Worm (Caenorhabditis elegans) whole organism, L2 larva: Measurements from ENCODE around the gene F55B11.5.
"Not testable (repeated sequence)": the region's sequence is repeated elsewhere in the genome, so short reads cannot be mapped to it uniquely, and the experiment has no call there.

Experiments
- C34F6.9 ChIP-seq: fragments of 150-350 bp; optimal IDR thresholded peaks from 2 replicates; lab custom pipeline; 2014; ENCODE audit warnings: missing biosample characterization, missing genetic modification characterization
- F13H6.1 ChIP-seq: sonication (generic microtip); optimal IDR thresholded peaks from 2 replicates; lab custom pipeline; 2016; ENCODE audit warnings: missing genetic modification characterization, missing compliant biosample characterization
- R02D3.7 ChIP-seq: fragments of 150-350 bp; optimal IDR thresholded peaks from 2 replicates; lab custom pipeline; 2014; ENCODE audit warnings: missing biosample characterization, missing genetic modification characterization
- Y55F3AM.14 ChIP-seq: fragments of 200-800 bp; sonication (Bioruptor generic); optimal IDR thresholded peaks from 2 replicates; lab custom pipeline; 2018; ENCODE audit warnings: mild to moderate bottlenecking, missing genetic modification characterization, missing compliant biosample characterization
- alr-1 ChIP-seq: fragments of 150-350 bp; optimal IDR thresholded peaks from 2 replicates; lab custom pipeline; 2014; ENCODE audit warnings: missing biosample characterization, missing genetic modification characterization
- aly-2 ChIP-seq: fragments of 150-350 bp; optimal IDR thresholded peaks from 2 replicates; lab custom pipeline; 2014; ENCODE audit warnings: missing biosample characterization, missing genetic modification characterization
- ama-1 ChIP-seq: fragments of 150-350 bp; optimal IDR thresholded peaks from 2 replicates; lab custom pipeline; 2018; ENCODE audit warnings: inconsistent platforms
- ceh-16 ChIP-seq: fragments of 150-350 bp; optimal IDR thresholded peaks from 2 replicates; lab custom pipeline; 2014; ENCODE audit warnings: missing biosample characterization, missing genetic modification characterization
- ceh-82 ChIP-seq: fragments of 150-350 bp; optimal IDR thresholded peaks from 2 replicates; lab custom pipeline; 2014; ENCODE audit warnings: missing biosample characterization, missing genetic modification characterization
- crh-2 ChIP-seq: sonication (generic microtip); optimal IDR thresholded peaks from 2 replicates; lab custom pipeline; 2017; ENCODE audit warnings: missing biosample characterization, missing genetic modification characterization
- egl-27 ChIP-seq: sonication (generic microtip); optimal IDR thresholded peaks from 3 replicates; lab custom pipeline; 2017; ENCODE audit warnings: missing biosample characterization, missing genetic modification reagents, missing genetic modification characterization
- elt-1 ChIP-seq: fragments of 150-350 bp; optimal IDR thresholded peaks from 2 replicates; lab custom pipeline; 2014; ENCODE audit warnings: missing biosample characterization, missing genetic modification characterization
- elt-3 ChIP-seq: sonication (generic microtip); optimal IDR thresholded peaks from 2 replicates; lab custom pipeline; 2017; ENCODE audit warnings: missing biosample characterization, missing genetic modification characterization
- fos-1 ChIP-seq: fragments of 150-350 bp; optimal IDR thresholded peaks from 2 replicates; lab custom pipeline; 2014; ENCODE audit warnings: missing biosample characterization, missing genetic modification characterization
- gmeb-1 ChIP-seq: fragments of 150-350 bp; optimal IDR thresholded peaks from 2 replicates; lab custom pipeline; 2014; ENCODE audit warnings: missing biosample characterization, missing genetic modification characterization
- lin-13 ChIP-seq: fragments of 150-350 bp; optimal IDR thresholded peaks from 2 replicates; lab custom pipeline; 2014; ENCODE audit warnings: missing biosample characterization, missing genetic modification reagents, missing genetic modification characterization
- lsy-2 ChIP-seq, 2 experiments: fragments of 150-350 bp in 1 of 2; sonication (generic microtip) in 1 of 2; optimal IDR thresholded peaks; 2 replicates each; lab custom pipeline; 2014 to 2017; ENCODE audit warnings: missing biosample characterization in 2 of 2, missing genetic modification characterization in 2 of 2
- mab-5 ChIP-seq: fragments of 150-350 bp; optimal IDR thresholded peaks from 2 replicates; lab custom pipeline; 2014; ENCODE audit warnings: missing biosample characterization, missing genetic modification characterization
- nhr-10 ChIP-seq: sonication (generic microtip); optimal IDR thresholded peaks from 2 replicates; lab custom pipeline; 2017; ENCODE audit warnings: missing biosample characterization, missing genetic modification characterization
- nhr-11 ChIP-seq: fragments of 150-350 bp; optimal IDR thresholded peaks from 2 replicates; lab custom pipeline; 2014; ENCODE audit warnings: missing biosample characterization, missing genetic modification characterization
- nhr-12 ChIP-seq: fragments of 150-350 bp; optimal IDR thresholded peaks from 2 replicates; lab custom pipeline; 2014; ENCODE audit warnings: missing biosample characterization, missing genetic modification characterization
- nhr-129 ChIP-seq: fragments of 150-350 bp; optimal IDR thresholded peaks from 2 replicates; lab custom pipeline; 2014; ENCODE audit warnings: missing biosample characterization, missing genetic modification characterization
- nhr-237 ChIP-seq: fragments of 150-350 bp; optimal IDR thresholded peaks from 2 replicates; lab custom pipeline; 2014; ENCODE audit warnings: missing biosample characterization, missing genetic modification characterization
- nhr-25 ChIP-seq: fragments of 150-350 bp; sonication (generic microtip); optimal IDR thresholded peaks from 3 replicates; lab custom pipeline; 2014; ENCODE audit warnings: missing biosample characterization, missing genetic modification characterization
- nhr-6 ChIP-seq: fragments of 150-350 bp; optimal IDR thresholded peaks from 2 replicates; lab custom pipeline; 2014; ENCODE audit warnings: missing biosample characterization, missing genetic modification characterization
- nhr-77 ChIP-seq: fragments of 150-350 bp; optimal IDR thresholded peaks from 2 replicates; lab custom pipeline; 2014; ENCODE audit warnings: missing biosample characterization, missing genetic modification characterization
- skn-1 ChIP-seq: sonication (generic microtip); optimal IDR thresholded peaks from 2 replicates; lab custom pipeline; 2017; ENCODE audit warnings: missing biosample characterization, missing genetic modification characterization
- sma-3 ChIP-seq: sonication (generic microtip); optimal IDR thresholded peaks from 2 replicates; lab custom pipeline; 2016; ENCODE audit warnings: missing genetic modification reagents, missing genetic modification characterization, missing compliant biosample characterization
- snpc-4 ChIP-seq: fragments of 150-350 bp; optimal IDR thresholded peaks from 2 replicates; lab custom pipeline; 2014; ENCODE audit warnings: missing biosample characterization, missing genetic modification characterization
- unc-55 ChIP-seq: fragments of 150-350 bp; sonication (generic microtip); optimal IDR thresholded peaks from 3 replicates; lab custom pipeline; 2014; ENCODE audit warnings: missing biosample characterization, missing genetic modification reagents, missing genetic modification characterization
- zag-1 ChIP-seq: fragments of 150-350 bp; optimal IDR thresholded peaks from 2 replicates; lab custom pipeline; 2014; ENCODE audit warnings: missing biosample characterization, missing genetic modification characterization
- ztf-1 ChIP-seq: fragments of 200-800 bp; sonication (Bioruptor generic); conservative IDR thresholded peaks from 2 replicates; pipeline ENCODE4 v1.3.6; 2022; ENCODE audit warnings: missing genetic modification characterization, missing compliant biosample characterization
- ztf-11 ChIP-seq: sonication (generic microtip); optimal IDR thresholded peaks from 2 replicates; lab custom pipeline; 2017; ENCODE audit warnings: missing biosample characterization, missing genetic modification characterization

The F55B11.5 gene

ce11 chrIV:14427395-14427794, at the start of gene F55B11.5:
TSS of gene F55B11.5 (plus strand) at chrIV:14427695.
- TF ChIP-seq Y55F3AM.14 (GFP tag; lab: Kevin White, UChicago); nhr-6 (tag; lab: Kevin White, UChicago); mab-5 (tag; lab: Kevin White, UChicago): not testable (repeated sequence)

ce11 chrIV:14377850-14378249, 49.6 kb upstream of the F55B11.5 start:
- TF ChIP-seq elt-3 (tag; lab: Kevin White, UChicago) (no peak), nhr-77 (tag; lab: Kevin White, UChicago) (no peak), zag-1 (tag; lab: Kevin White, UChicago) (no peak), Y55F3AM.14 (GFP tag; lab: Kevin White, UChicago) (no peak), elt-1 (tag; lab: Kevin White, UChicago) (no peak), ztf-11 (tag; lab: Kevin White, UChicago) (no peak), lsy-2 (tag; optimal IDR thresholded peaks at IDR 0.05; lab: Kevin White, UChicago) (no peak), snpc-4 (tag; lab: Kevin White, UChicago) (no peak), ceh-16 (tag; lab: Kevin White, UChicago) (no peak), nhr-12 (tag; lab: Kevin White, UChicago) (no peak), nhr-10 (tag; lab: Kevin White, UChicago) (no peak), F13H6.1 (tag; lab: Kevin White, UChicago) (no peak), nhr-237 (no peak), skn-1 (tag; lab: Kevin White, UChicago) (no peak)

- TF ChIP-seq fos-1 (tag; lab: Kevin White, UChicago), result no peak
- TF ChIP-seq nhr-6 (tag; lab: Kevin White, UChicago), result no peak
- no peak for TF ChIP-seq crh-2 (tag; lab: Kevin White, UChicago)
- no peak for TF ChIP-seq ceh-82
- no peak for TF ChIP-seq nhr-11
- TF ChIP-seq nhr-77 (tag; lab: Kevin White, UChicago), result no peak
- TF ChIP-seq ama-1, result no peak
- no peak for TF ChIP-seq snpc-4 (tag; lab: Kevin White, UChicago)
- no peak for TF ChIP-seq zag-1 (tag; lab: Kevin White, UChicago)
- no peak for TF ChIP-seq unc-55 (GFP tag; lab: Kevin White, UChicago)
- no peak for TF ChIP-seq sma-3 (GFP tag; lab: Kevin White, UChicago)
- TF ChIP-seq ztf-1, result no peak
- no peak for TF ChIP-seq C34F6.9 (tag; lab: Kevin White, UChicago)
- TF ChIP-seq nhr-25, result no peak
- no peak for TF ChIP-seq egl-27 (tag; lab: Kevin White, UChicago)
These were observed 48.3 kb upstream of the F55B11.5 start for ce11 chrIV:14379191-14379590.

- no peak for TF ChIP-seq elt-1 (tag; lab: Kevin White, UChicago)
- no peak for TF ChIP-seq alr-1 (tag; lab: Kevin White, UChicago)
- no peak for TF ChIP-seq Y55F3AM.14 (GFP tag; lab: Kevin White, UChicago)
- TF ChIP-seq, all 48 proteins: peak for 0
These were observed 44.0 kb upstream of the F55B11.5 start, which contains the start of gene paqr-3 for ce11 chrIV:14383474-14383873. TSS of gene paqr-3 (minus strand) at chrIV:14383683.

- TF ChIP-seq ama-1, result no peak
- no peak for TF ChIP-seq R02D3.7 (tag; lab: Kevin White, UChicago)
- no peak for TF ChIP-seq egl-27 (tag; lab: Kevin White, UChicago)
- TF ChIP-seq aly-2 (tag; lab: Kevin White, UChicago), result no peak
- TF ChIP-seq lin-13 (GFP tag; lab: Kevin White, UChicago), result no peak
- no peak for TF ChIP-seq nhr-11
- TF ChIP-seq unc-55 (GFP tag; lab: Kevin White, UChicago), result no peak
- no peak for TF ChIP-seq lsy-2 (tag; optimal IDR thresholded peaks at IDR 0.05; lab: Kevin White, UChicago)
- no peak for TF ChIP-seq snpc-4 (tag; lab: Kevin White, UChicago)
- TF ChIP-seq nhr-25, result no peak
- no peak for TF ChIP-seq nhr-12 (tag; lab: Kevin White, UChicago)
These were observed 43.3 kb upstream of the F55B11.5 start for ce11 chrIV:14384194-14384593.

- TF ChIP-seq nhr-129 (tag; lab: Kevin White, UChicago), result peak; percentile 14
- TF ChIP-seq gmeb-1 (tag; lab: Kevin White, UChicago), result no peak
- no peak for TF ChIP-seq nhr-25
- TF ChIP-seq crh-2 (tag; lab: Kevin White, UChicago), result no peak
- TF ChIP-seq ztf-11 (tag; lab: Kevin White, UChicago), result no peak
- TF ChIP-seq Y55F3AM.14 (GFP tag; lab: Kevin White, UChicago), result no peak
These were observed 42.4 kb upstream of the F55B11.5 start for ce11 chrIV:14385140-14385539.
